Worm (Caenorhabditis elegans): ENCODE measurements around the gene C23G10.11.

- TF ChIP-seq T22C8.4 (GFP tag; IDR thresholded peaks at IDR 0.05) (no peak), flt-1 (GFP tag; IDR thresholded peaks at IDR 0.05) (no peak)
These were observed 46.6 kb upstream of the C23G10.11 start, which contains the start of gene srg-4 for ce11 chrIII:6261985-6262384.
